Worm (Caenorhabditis elegans): ENCODE results near the gene T14E8.2.

The T14E8.2 gene

DNA sequence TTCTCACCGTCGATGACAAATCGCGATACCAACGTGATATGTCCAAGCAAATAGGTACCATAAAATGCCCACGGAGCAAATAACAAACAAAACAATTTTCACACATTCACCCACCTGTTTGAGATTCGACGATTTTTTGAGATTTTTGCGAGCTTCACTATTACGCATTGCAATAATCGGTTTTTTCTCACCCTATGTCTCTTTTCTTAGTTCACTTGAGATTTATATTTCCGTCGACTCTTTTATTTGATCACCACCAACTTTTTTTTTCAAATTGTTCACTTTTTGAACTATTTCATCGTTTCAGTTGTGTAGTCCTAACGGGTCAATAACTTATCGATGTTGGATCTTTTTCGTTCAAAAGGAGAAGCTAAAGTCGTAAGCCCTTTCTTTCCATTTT, 45.7 kb downstream of the T14E8.2 start, which contains the start of gene fbxl-4:
Gene fbxl-4 (plus strand): TSS at position 301 of the 400 bp plus-strand sequence.
- TF ChIP-seq dmd-4 (tag; optimal IDR thresholded peaks at IDR 0.05; ENCODE audit: borderline replicate concordance) (no peak), tbx-2 (tag; optimal IDR thresholded peaks at IDR 0.05) (no peak), nhr-11 (tag; optimal IDR thresholded peaks at IDR 0.05) (no peak), ceh-9 (tag; optimal IDR thresholded peaks at IDR 0.05) (no peak), K09A11.1 (tag; optimal IDR thresholded peaks at IDR 0.05; ENCODE audit: insufficient read depth) (no peak), hlh-8 (tag; optimal IDR thresholded peaks at IDR 0.05) (no peak), mec-3 (tag; optimal IDR thresholded peaks at IDR 0.05; ENCODE audit: borderline replicate concordance) (no peak), hlh-13 (GFP tag; optimal IDR thresholded peaks at IDR 0.05) (no peak), zip-5 (tag; optimal IDR thresholded peaks at IDR 0.05) (no peak), fkh-6 (tag; optimal IDR thresholded peaks at IDR 0.05) (no peak), syd-9 (tag; optimal IDR thresholded peaks at IDR 0.05) (no peak), ceh-48 (tag; optimal IDR thresholded peaks at IDR 0.05) (no peak), ceh-6 (GFP tag; optimal IDR thresholded peaks at IDR 0.05) (no peak), ceh-34 (tag; optimal IDR thresholded peaks at IDR 0.05) (no peak)

DNA sequence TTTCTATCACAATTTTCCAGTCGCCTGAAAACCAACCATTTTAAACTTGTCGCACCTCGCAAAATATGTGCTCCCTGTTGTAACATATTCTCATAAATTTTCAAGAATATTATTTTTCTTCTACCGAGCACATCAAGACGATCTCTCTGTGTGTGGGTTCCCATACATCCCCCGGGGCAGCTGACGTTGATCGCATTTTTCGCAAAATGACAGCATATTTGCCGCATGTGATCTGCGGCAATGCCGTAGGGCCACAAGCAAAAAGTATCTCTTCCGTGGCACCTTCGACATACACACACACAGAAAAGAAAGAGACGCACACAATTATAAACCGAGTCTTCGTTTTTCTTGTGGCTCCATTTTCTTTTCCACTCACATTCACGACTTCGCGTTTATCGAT, 48.9 kb downstream of the T14E8.2 start:
- TF ChIP-seq rnt-1 (tag; optimal IDR thresholded peaks at IDR 0.05) (peak; percentile 59), pat-9 (tag; optimal IDR thresholded peaks at IDR 0.05) (no peak), ceh-6 (GFP tag; optimal IDR thresholded peaks at IDR 0.05) (no peak), hlh-13 (GFP tag; optimal IDR thresholded peaks at IDR 0.05) (no peak), ceh-18 (tag; optimal IDR thresholded peaks at IDR 0.05) (peak; percentile 76), ceh-22 (tag; optimal IDR thresholded peaks at IDR 0.05) (no peak), unc-55 (GFP tag; optimal IDR thresholded peaks at IDR 0.05) (peak; percentile 42), dve-1 (tag; optimal IDR thresholded peaks at IDR 0.05) (no peak), pag-3 (tag; optimal IDR thresholded peaks at IDR 0.05; ENCODE audit: borderline replicate concordance) (no peak)

DNA sequence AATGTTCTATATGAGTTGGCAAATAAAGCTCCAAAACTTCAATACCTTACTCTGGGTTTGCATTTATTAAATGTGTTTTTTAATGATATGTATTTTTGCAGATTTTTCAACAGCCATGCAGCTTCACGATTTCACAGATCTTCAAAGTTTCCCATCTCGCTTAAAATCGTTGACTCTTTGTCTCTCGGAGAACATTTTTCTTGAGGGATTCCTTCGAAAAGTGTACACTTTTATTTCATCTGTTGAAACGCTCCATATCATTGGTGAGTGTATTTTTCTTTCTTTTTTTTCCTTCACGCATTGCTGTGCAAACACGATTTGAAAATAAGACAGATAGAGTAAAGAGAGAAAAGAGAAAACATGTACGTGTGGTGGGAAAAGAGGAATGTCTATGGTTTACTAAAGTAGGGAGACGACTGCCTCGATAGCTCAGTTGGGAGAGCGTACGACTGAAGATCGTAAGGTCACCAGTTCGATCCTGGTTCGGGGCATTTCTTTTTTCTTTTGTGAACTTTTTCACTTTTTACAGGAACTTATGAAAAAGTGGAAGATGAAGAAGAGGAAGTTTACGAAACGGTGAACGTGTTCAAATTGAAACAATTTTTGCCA, 50.5 kb downstream of the T14E8.2 start:
- TF ChIP-seq hlh-15 (tag; optimal IDR thresholded peaks at IDR 0.05) (peak; percentile 77), ztf-16 (tag; optimal IDR thresholded peaks at IDR 0.05) (peak; percentile 77), ttx-3 (tag; optimal IDR thresholded peaks at IDR 0.05) (peak; percentile 87), Y22D7AL.16 (tag; optimal IDR thresholded peaks at IDR 0.05) (peak; percentile 74), elt-2 (tag; optimal IDR thresholded peaks at IDR 0.05) (peak; percentile 93), zip-5 (tag; optimal IDR thresholded peaks at IDR 0.05) (peak; percentile 60), hlh-8 (tag; optimal IDR thresholded peaks at IDR 0.05) (peak; percentile 46), ceh-2 (tag; optimal IDR thresholded peaks at IDR 0.05) (peak; percentile 79), K09A11.1 (tag; optimal IDR thresholded peaks at IDR 0.05; ENCODE audit: insufficient read depth) (peak; percentile 73), tbx-7 (tag; optimal IDR thresholded peaks at IDR 0.05) (peak; percentile 31), ceh-34 (tag; optimal IDR thresholded peaks at IDR 0.05) (peak; percentile 87), fax-1 (tag; optimal IDR thresholded peaks at IDR 0.05) (peak; percentile 67), unc-3 (GFP tag; conservative IDR thresholded peaks at IDR 0.05) (peak; percentile 89), unc-3 (tag; optimal IDR thresholded peaks at IDR 0.05) (peak; percentile 80), C38D4.7 (GFP tag; optimal IDR thresholded peaks at IDR 0.05) (peak; percentile 82), nhr-11 (tag; optimal IDR thresholded peaks at IDR 0.05) (no peak), tbx-2 (tag; optimal IDR thresholded peaks at IDR 0.05) (peak; percentile 79), lin-11 (tag; optimal IDR thresholded peaks at IDR 0.05) (peak; percentile 81), hlh-6 (tag; optimal IDR thresholded peaks at IDR 0.05) (peak; percentile 94), T23F11.4 (GFP tag; optimal IDR thresholded peaks at IDR 0.05) (peak; percentile 79), rnt-1 (tag; optimal IDR thresholded peaks at IDR 0.05) (peak; percentile 79), odd-2 (tag; optimal IDR thresholded peaks at IDR 0.05) (peak; percentile 49), pha-2 (tag; optimal IDR thresholded peaks at IDR 0.05) (peak; percentile 73), nfya-1 (tag; optimal IDR thresholded peaks at IDR 0.05) (peak; percentile 44), unc-86 (tag; optimal IDR thresholded peaks at IDR 0.05) (peak; percentile 84), pax-1 (tag; optimal IDR thresholded peaks at IDR 0.05) (no peak), ceh-6 (GFP tag; optimal IDR thresholded peaks at IDR 0.05) (peak; percentile 85), hlh-30 (tag; optimal IDR thresholded peaks at IDR 0.05; ENCODE audit: insufficient read depth) (peak; percentile 25), ceh-22 (tag; optimal IDR thresholded peaks at IDR 0.05) (no peak), ceh-14 (tag; optimal IDR thresholded peaks at IDR 0.05) (peak; percentile 81), eyg-1 (tag; optimal IDR thresholded peaks at IDR 0.05) (peak; percentile 74), fkh-6 (tag; optimal IDR thresholded peaks at IDR 0.05) (peak; percentile 92), gmeb-2 (tag; optimal IDR thresholded peaks at IDR 0.05) (peak; percentile 89), npax-4 (tag; optimal IDR thresholded peaks at IDR 0.05) (peak; percentile 77), ama-1 (optimal IDR thresholded peaks at IDR 0.05) (no peak), lim-6 (tag; optimal IDR thresholded peaks at IDR 0.05) (peak; percentile 73)

All from whole organism, late embryonic.